Fruit fly (Drosophila melanogaster): ENCODE data around the gene osp.

DNA sequence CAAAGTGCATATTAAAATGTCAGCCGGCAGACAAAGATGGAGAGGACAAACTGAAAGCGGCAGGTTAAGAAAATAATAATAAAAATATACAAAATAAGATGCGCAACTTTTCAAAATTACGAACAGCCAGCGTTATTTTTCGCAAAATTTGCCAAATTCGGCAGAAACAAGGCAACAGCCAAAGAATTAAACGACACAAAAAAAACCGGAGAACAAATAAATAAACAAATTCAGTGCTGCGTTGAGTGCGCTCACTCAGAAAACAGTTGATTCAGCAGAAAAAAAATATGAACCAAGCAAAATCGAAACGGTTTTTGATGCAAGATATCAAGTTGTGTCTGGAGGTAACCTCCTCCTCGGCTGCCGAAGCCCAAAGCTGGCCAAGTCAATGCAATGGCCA lies 24.8 kb downstream of the osp start:
- no peak for TF ChIP-seq bab1 (GFP tag; optimal IDR thresholded peaks at IDR 0.05)
- no peak for TF ChIP-seq CG12768 (GFP tag; optimal IDR thresholded peaks at IDR 0.05)
- TF ChIP-seq Hr96 (GFP tag; optimal IDR thresholded peaks at IDR 0.05), result no peak
- no peak for TF ChIP-seq CG11617 (GFP tag; optimal IDR thresholded peaks at IDR 0.05)
- TF ChIP-seq CG5204 (GFP tag; optimal IDR thresholded peaks at IDR 0.05), result no peak
- TF ChIP-seq toe (GFP tag; optimal IDR thresholded peaks at IDR 0.05), result no peak
- TF ChIP-seq kay (GFP tag; ENCODE audit: borderline replicate concordance), result no peak
- no peak for TF ChIP-seq Crg-1 (GFP tag; optimal IDR thresholded peaks at IDR 0.05)
- TF ChIP-seq pad (GFP tag; optimal IDR thresholded peaks at IDR 0.05), result no peak
- TF ChIP-seq cic (GFP tag; optimal IDR thresholded peaks at IDR 0.05), result no peak
